Worm (Caenorhabditis elegans) whole organism, mixed stage, embryonic: ENCODE measurements around the gene nhr-275.

Experiments used
- blmp-1 ChIP-seq: fragments of 150-350 bp; optimal IDR thresholded peaks from 2 replicates; lab custom pipeline; 2014; ENCODE audit warnings: missing biosample characterization, missing genetic modification characterization
- ceh-39 ChIP-seq: fragments of 150-350 bp; optimal IDR thresholded peaks from 2 replicates; lab custom pipeline; 2014; ENCODE audit warnings: missing biosample characterization, missing genetic modification characterization
- elt-1 ChIP-seq: sonication (generic microtip); optimal IDR thresholded peaks from 2 replicates; lab custom pipeline; 2017; ENCODE audit warnings: missing genetic modification characterization, mild to moderate bottlenecking, missing compliant biosample characterization, antibody characterized with exemption, moderate library complexity, borderline replicate concordance; ENCODE audit not compliant: insufficient read depth
- lin-13 ChIP-seq: fragments of 150-350 bp; optimal IDR thresholded peaks from 2 replicates; lab custom pipeline; 2014; ENCODE audit warnings: missing biosample characterization, missing genetic modification characterization
- mep-1 ChIP-seq: fragments of 150-350 bp; optimal IDR thresholded peaks from 2 replicates; lab custom pipeline; 2017; ENCODE audit warnings: missing biosample characterization, missing genetic modification reagents, missing genetic modification characterization, inconsistent platforms
- nhr-237 ChIP-seq: fragments of 150-350 bp; optimal IDR thresholded peaks from 2 replicates; lab custom pipeline; 2014; ENCODE audit warnings: missing biosample characterization, missing genetic modification characterization
- unc-39 ChIP-seq: fragments of 150-350 bp; optimal IDR thresholded peaks from 2 replicates; lab custom pipeline; 2014; ENCODE audit warnings: missing biosample characterization, missing genetic modification characterization
- ztf-11 ChIP-seq: fragments of 150-350 bp; optimal IDR thresholded peaks from 2 replicates; lab custom pipeline; 2014; ENCODE audit warnings: missing biosample characterization, missing genetic modification characterization

DNA sequence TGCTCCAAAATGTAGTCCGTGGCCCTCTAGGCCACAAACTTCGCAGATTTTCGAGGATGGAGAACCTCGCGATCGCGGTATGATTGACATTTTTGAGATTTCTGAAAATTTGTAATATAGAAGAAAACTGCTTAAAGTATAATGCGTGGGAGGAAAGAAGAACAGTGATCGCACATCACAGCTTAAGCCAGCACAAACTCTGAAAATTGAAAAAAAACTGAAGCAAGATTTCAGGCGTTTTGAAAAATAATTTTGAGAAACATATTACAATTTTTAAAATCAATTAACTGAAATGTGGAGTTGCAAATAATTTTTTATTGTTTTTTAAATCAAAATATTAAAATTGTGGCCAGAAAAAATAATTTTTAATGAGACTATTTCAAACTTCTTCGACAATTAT, at the start of gene nhr-275:
- no peak for TF ChIP-seq ztf-11
- TF ChIP-seq blmp-1 (tag; lab: Kevin White, UChicago) = no peak
- no peak for TF ChIP-seq unc-39 (tag; lab: Kevin White, UChicago)
- TF ChIP-seq elt-1 (tag; lab: Kevin White, UChicago) = no peak
- TF ChIP-seq mep-1 (tag; lab: Kevin White, UChicago) = no peak
- no peak for TF ChIP-seq lin-13 (tag; lab: Kevin White, UChicago)
- TF ChIP-seq ceh-39 (tag; lab: Kevin White, UChicago) = no peak
- no peak for TF ChIP-seq nhr-237 (tag; lab: Kevin White, UChicago)
